Fruit fly (Drosophila melanogaster) whole organism, embryonic: ENCODE results near the gene CG33203.

Experiments used
- Blimp-1 ChIP-seq: fragments of 200-800 bp; sonication (Bioruptor generic); optimal IDR thresholded peaks from 3 replicates; lab custom pipeline; 2018; ENCODE audit warnings: missing biosample characterization, missing genetic modification characterization, mild to moderate bottlenecking, moderate library complexity, missing genetic modification reagents
- CG10147 ChIP-seq: fragments of 200-800 bp; sonication (Bioruptor generic); optimal IDR thresholded peaks from 2 replicates; lab custom pipeline; 2019; ENCODE audit warnings: missing biosample characterization, mild to moderate bottlenecking, missing genetic modification characterization, moderate library complexity
- CG11504 ChIP-seq: fragments of 200-800 bp; sonication (Bioruptor generic); optimal IDR thresholded peaks from 3 replicates; lab custom pipeline; 2019; ENCODE audit warnings: missing biosample characterization, mild to moderate bottlenecking, missing genetic modification characterization, moderate library complexity
- CG13424 ChIP-seq: fragments of 200-800 bp; sonication (Bioruptor generic); optimal IDR thresholded peaks from 2 replicates; lab custom pipeline; 2019; ENCODE audit warnings: missing biosample characterization, mild to moderate bottlenecking, missing genetic modification characterization, moderate library complexity
- CG14710 ChIP-seq: fragments of 200-800 bp; sonication (Bioruptor generic); optimal IDR thresholded peaks from 3 replicates; lab custom pipeline; 2019; ENCODE audit warnings: missing biosample characterization, mild to moderate bottlenecking, missing genetic modification characterization, moderate library complexity
- CG15514 ChIP-seq: fragments of 200-800 bp; sonication (Bioruptor generic); optimal IDR thresholded peaks from 3 replicates; lab custom pipeline; 2017; ENCODE audit warnings: missing biosample characterization, missing genetic modification characterization, mild to moderate bottlenecking, moderate library complexity, missing genetic modification reagents
- CG2678 ChIP-seq: fragments of 200-800 bp; sonication (Bioruptor generic); optimal IDR thresholded peaks from 3 replicates; lab custom pipeline; 2019; ENCODE audit warnings: missing biosample characterization, mild to moderate bottlenecking, missing genetic modification characterization, moderate library complexity
- CG31441 ChIP-seq: fragments of 200-800 bp; sonication (Bioruptor generic); IDR thresholded peaks from 2 replicates; pipeline ENCODE4 v1.3.6; 2022; ENCODE audit warnings: missing biosample characterization, missing genetic modification characterization
- CG33213 ChIP-seq: fragments of 200-800 bp; sonication (Bioruptor generic); optimal IDR thresholded peaks from 3 replicates; lab custom pipeline; 2016; ENCODE audit warnings: missing biosample characterization, missing genetic modification characterization
- CG7556 ChIP-seq: fragments of 200-800 bp; sonication (Bioruptor generic); optimal IDR thresholded peaks from 2 replicates; lab custom pipeline; 2017; ENCODE audit warnings: missing biosample characterization, mild to moderate bottlenecking, missing genetic modification characterization
- CG8290 ChIP-seq, 3 experiments: fragments of 200-800 bp; sonication (Bioruptor generic); optimal IDR thresholded peaks; 2 replicates each; lab custom pipeline; 2016 to 2019; ENCODE audit warnings: missing biosample characterization in 3 of 3, missing genetic modification characterization in 3 of 3, mild to moderate bottlenecking in 2 of 3, moderate library complexity in 1 of 3
- D ChIP-seq, 2 experiments: fragments of 200-800 bp in 1 of 2; fragments of >200 bp in 1 of 2; sonication (Bioruptor generic) in 1 of 2; optimal IDR thresholded peaks; 2 replicates in 1 of 2; 3 replicates in 1 of 2; lab custom pipeline; 2017; ENCODE audit warnings: mild to moderate bottlenecking in 1 of 2, missing biosample characterization in 1 of 2, missing genetic modification characterization in 1 of 2, missing genetic modification reagents in 1 of 2
- Doc2 ChIP-seq: fragments of 200-800 bp; sonication (Bioruptor generic); IDR thresholded peaks from 2 replicates; pipeline ENCODE4 v1.3.6; 2022; ENCODE audit warnings: missing biosample characterization, missing genetic modification characterization
- Eip74EF ChIP-seq, 2 experiments: fragments of 200-800 bp in 1 of 2; fragments of >200 bp in 1 of 2; sonication (Bioruptor generic) in 1 of 2; optimal IDR thresholded peaks; 2 replicates each; lab custom pipeline; 2017 to 2019; ENCODE audit warnings: missing biosample characterization in 2 of 2, missing genetic modification characterization in 2 of 2, mild to moderate bottlenecking in 1 of 2, moderate library complexity in 1 of 2
- Elba2 ChIP-seq: fragments of 200-800 bp; sonication (Bioruptor generic); optimal IDR thresholded peaks from 3 replicates; lab custom pipeline; 2016; ENCODE audit warnings: missing biosample characterization, missing genetic modification characterization
- HHEX ChIP-seq: fragments of 200-800 bp; sonication (Bioruptor generic); optimal IDR thresholded peaks from 3 replicates; lab custom pipeline; 2017; ENCODE audit warnings: missing biosample characterization, mild to moderate bottlenecking, missing genetic modification characterization, missing genetic modification reagents
- Hr51 ChIP-seq, 2 experiments: fragments of 200-800 bp; sonication (Bioruptor generic); optimal IDR thresholded peaks; 2 replicates in 1 of 2; 3 replicates in 1 of 2; lab custom pipeline; 2016 to 2018; ENCODE audit warnings: missing biosample characterization in 2 of 2, missing genetic modification characterization in 2 of 2, mild to moderate bottlenecking in 1 of 2, moderate library complexity in 1 of 2
- NC2α ChIP-seq: fragments of 200-800 bp; sonication (Bioruptor generic); optimal IDR thresholded peaks from 2 replicates; lab custom pipeline; 2016; ENCODE audit warnings: missing biosample characterization, missing genetic modification characterization
- Oli ChIP-seq: fragments of 200-800 bp; sonication (Bioruptor generic); optimal IDR thresholded peaks from 2 replicates; lab custom pipeline; 2018; ENCODE audit warnings: missing biosample characterization, mild to moderate bottlenecking, missing genetic modification characterization, moderate library complexity
- PHDP ChIP-seq: fragments of 200-800 bp; sonication (Bioruptor generic); optimal IDR thresholded peaks from 3 replicates; lab custom pipeline; 2018; ENCODE audit warnings: missing biosample characterization, mild to moderate bottlenecking, missing genetic modification characterization, moderate library complexity
- Sox102F ChIP-seq: fragments of 200-800 bp; sonication (Bioruptor generic); optimal IDR thresholded peaks from 2 replicates; lab custom pipeline; 2018; ENCODE audit warnings: missing biosample characterization, mild to moderate bottlenecking, missing genetic modification characterization, moderate library complexity
- Ssrp ChIP-seq: fragments of 200-800 bp; sonication (Bioruptor generic); optimal IDR thresholded peaks from 2 replicates; lab custom pipeline; 2018; ENCODE audit warnings: missing biosample characterization, mild to moderate bottlenecking, missing genetic modification characterization, moderate library complexity
- Taf1 ChIP-seq: fragments of 200-800 bp; sonication (Bioruptor generic); IDR thresholded peaks from 2 replicates; pipeline ENCODE4 v1.3.6; 2022; ENCODE audit warnings: missing biosample characterization, missing genetic modification characterization
- az2 ChIP-seq: fragments of 200-800 bp; sonication (Bioruptor generic); optimal IDR thresholded peaks from 3 replicates; lab custom pipeline; 2016; ENCODE audit warnings: missing biosample characterization, missing genetic modification characterization
- bsh ChIP-seq, 2 experiments: fragments of 200-800 bp; sonication (Bioruptor generic); optimal IDR thresholded peaks; 2 replicates each; lab custom pipeline; 2017 to 2018; ENCODE audit warnings: mild to moderate bottlenecking in 2 of 2, missing biosample characterization in 2 of 2, missing genetic modification characterization in 2 of 2, moderate library complexity in 1 of 2
- crol ChIP-seq: fragments of 200-800 bp; sonication (Bioruptor generic); IDR thresholded peaks from 2 replicates; pipeline ENCODE4 v1.3.6; 2022; ENCODE audit warnings: missing biosample characterization, missing genetic modification characterization
- dmrt11E ChIP-seq: fragments of 200-800 bp; sonication (Bioruptor generic); optimal IDR thresholded peaks from 3 replicates; lab custom pipeline; 2018; ENCODE audit warnings: missing biosample characterization, mild to moderate bottlenecking, missing genetic modification characterization, moderate library complexity
- eve ChIP-seq, 2 experiments: fragments of >200 bp; optimal IDR thresholded peaks; 2 replicates each; lab custom pipeline; 2017; ENCODE audit warnings: missing biosample characterization in 2 of 2, missing genetic modification characterization in 2 of 2
- gem ChIP-seq: fragments of 200-800 bp; sonication (Bioruptor generic); optimal IDR thresholded peaks from 2 replicates; lab custom pipeline; 2019; ENCODE audit warnings: missing biosample characterization, mild to moderate bottlenecking, missing genetic modification characterization, moderate library complexity
- grau ChIP-seq: fragments of 200-800 bp; optimal IDR thresholded peaks from 3 replicates; lab custom pipeline; 2019; ENCODE audit warnings: missing biosample characterization, mild to moderate bottlenecking, missing genetic modification characterization, moderate library complexity
- gsb-n ChIP-seq: fragments of 200-800 bp; sonication (Bioruptor generic); optimal IDR thresholded peaks from 3 replicates; lab custom pipeline; 2018; ENCODE audit warnings: missing biosample characterization, mild to moderate bottlenecking, missing genetic modification characterization
- hth ChIP-seq: fragments of >200 bp; optimal IDR thresholded peaks from 2 replicates; lab custom pipeline; 2017; ENCODE audit warnings: inconsistent platforms
- nom ChIP-seq: fragments of 200-800 bp; sonication (Bioruptor generic); optimal IDR thresholded peaks from 2 replicates; lab custom pipeline; 2017; ENCODE audit warnings: missing biosample characterization, missing genetic modification characterization, mild to moderate bottlenecking, moderate library complexity, missing genetic modification reagents
- pfk ChIP-seq: fragments of 200-800 bp; sonication (Bioruptor generic); optimal IDR thresholded peaks from 2 replicates; lab custom pipeline; 2018; ENCODE audit warnings: missing biosample characterization, mild to moderate bottlenecking, missing genetic modification characterization, moderate library complexity
- pzg ChIP-seq: fragments of 200-800 bp; sonication (Bioruptor generic); optimal IDR thresholded peaks from 3 replicates; lab custom pipeline; 2018; ENCODE audit warnings: missing biosample characterization, mild to moderate bottlenecking, missing genetic modification characterization, moderate library complexity
- ro ChIP-seq: fragments of 200-800 bp; sonication (Bioruptor generic); IDR thresholded peaks from 2 replicates; pipeline ENCODE4 v1.3.6; 2022; ENCODE audit warnings: missing biosample characterization, missing genetic modification characterization
- row ChIP-seq: fragments of 200-800 bp; sonication (Bioruptor generic); IDR thresholded peaks from 3 replicates; pipeline ENCODE4 v1.3.6; 2022; ENCODE audit warnings: missing biosample characterization, missing genetic modification characterization
- sens ChIP-seq: fragments of 200-800 bp; sonication (Bioruptor generic); peaks from one replicate; lab custom pipeline; 2016; ENCODE audit warnings: missing biosample characterization, missing genetic modification characterization
- trh ChIP-seq: fragments of 200-800 bp; sonication (Bioruptor generic); optimal IDR thresholded peaks from 2 replicates; lab custom pipeline; 2016; ENCODE audit warnings: missing biosample characterization, missing genetic modification characterization
- tx ChIP-seq: fragments of 200-800 bp; sonication (Bioruptor generic); optimal IDR thresholded peaks from 2 replicates; lab custom pipeline; 2016; ENCODE audit warnings: missing biosample characterization, missing genetic modification characterization

CG33203 gene

dm6 chr3R:28847547-28848316 is 39.8 kb downstream of the CG33203 start (continued):
- TF ChIP-seq bsh (GFP tag; optimal IDR thresholded peaks at IDR 0.05; lab: Kevin White, UChicago) (peak in 1 of 2 experiments; percentile 2), D (optimal IDR thresholded peaks at IDR 0.05; lab: Kevin White, UChicago) (no peak), D (GFP tag; optimal IDR thresholded peaks at IDR 0.05; lab: Kevin White, UChicago) (peak; percentile 13), CG11504 (peak; percentile 55), trh (GFP tag; lab: Kevin White, UChicago) (no peak), gsb-n (peak; percentile 35), ro (no peak), CG7556 (peak; percentile 8), CG13424 (tag; lab: Kevin White, UChicago) (peak; percentile 23), Elba2 (no peak), CG31441 (GFP tag; lab: Robert Waterston, UW) (peak; percentile 38; the same call in 1 of the 2 replicates), CG10147 (GFP tag; lab: Kevin White, UChicago) (no peak), eve (GFP tag; optimal IDR thresholded peaks at IDR 0.05; lab: Kevin White, UChicago) (no peak), CG15514 (GFP tag; lab: Kevin White, UChicago) (no peak), Hr51 (GFP tag; optimal IDR thresholded peaks at IDR 0.05; lab: Kevin White, UChicago) (peak in 1 of 2 experiments; percentile 8), az2 (GFP tag; lab: Kevin White, UChicago) (peak; percentile 15), PHDP (peak; percentile 32), tx (GFP tag; lab: Kevin White, UChicago) (no peak), Sox102F (GFP tag; lab: Kevin White, UChicago) (peak; percentile 3), Blimp-1 (GFP tag; lab: Kevin White, UChicago) (peak; percentile 34), Ssrp (tag; lab: Kevin White, UChicago) (peak; percentile 32), grau (peak; percentile 91), row (GFP tag; lab: Robert Waterston, UW) (peak; percentile 47; the same call in 2 of the 3 replicates), nom (GFP tag; lab: Kevin White, UChicago) (peak; percentile 3), pzg (GFP tag; lab: Kevin White, UChicago) (no peak), gem (peak; percentile 56), crol (GFP tag; lab: Robert Waterston, UW) (no peak), Oli (tag; lab: Kevin White, UChicago) (peak; percentile 24), NC2α (no peak), Eip74EF (GFP tag; optimal IDR thresholded peaks at IDR 0.05; lab: Kevin White, UChicago) (no peak), HHEX (no peak), sens (GFP tag; lab: Kevin White, UChicago) (peak; percentile 69), CG2678 (peak; percentile 40), dmrt11E (peak; percentile 40), Taf1 (GFP tag; lab: Robert Waterston, UW) (no peak), Doc2 (GFP tag; lab: Robert Waterston, UW) (no peak), hth (no peak), pfk (GFP tag; lab: Kevin White, UChicago) (no peak), CG33213 (GFP tag; lab: Kevin White, UChicago) (no peak), CG14710 (tag; lab: Kevin White, UChicago) (peak; percentile 31), CG8290 (GFP tag; optimal IDR thresholded peaks at IDR 0.05; lab: Kevin White, UChicago) (no peak), CG8290 (tag; optimal IDR thresholded peaks at IDR 0.05; lab: Kevin White, UChicago) (no peak)
